Worm (Caenorhabditis elegans): ENCODE results near the gene cutl-11.

DNA sequence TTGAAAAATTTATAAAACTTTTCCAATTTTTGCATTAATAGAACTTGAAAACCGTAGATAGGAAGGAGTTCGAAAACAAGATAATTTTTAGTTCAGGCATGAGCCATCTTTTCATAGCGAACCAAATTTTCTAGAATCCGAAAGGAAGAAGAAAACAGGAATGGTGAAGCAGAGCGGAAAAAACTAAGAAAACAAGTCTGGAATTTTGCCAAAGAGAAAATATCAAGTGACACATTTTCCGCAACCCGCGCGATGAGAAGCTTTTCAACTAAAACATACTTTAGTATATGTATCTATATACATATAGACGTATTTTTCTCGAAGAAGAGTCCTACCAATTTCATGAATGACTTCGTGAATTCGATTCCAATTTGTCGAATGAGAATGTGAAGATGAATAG, 9.1 kb downstream of the cutl-11 start:
- no peak for TF ChIP-seq unc-62 (GFP tag; optimal IDR thresholded peaks at IDR 0.05)
- no peak for TF ChIP-seq lsy-2 (tag; optimal IDR thresholded peaks at IDR 0.05)
- no peak for TF ChIP-seq ztf-11 (tag; optimal IDR thresholded peaks at IDR 0.05)
- TF ChIP-seq nhr-28 (tag; optimal IDR thresholded peaks at IDR 0.05) = no peak
- TF ChIP-seq ces-1 (GFP tag; optimal IDR thresholded peaks at IDR 0.05) = peak; percentile 47
- no peak for TF ChIP-seq snpc-4 (tag; optimal IDR thresholded peaks at IDR 0.05)
- TF ChIP-seq nhr-237 (tag; optimal IDR thresholded peaks at IDR 0.05) = no peak

Measured in whole organism, mixed stage, embryonic.